Fruit fly (Drosophila melanogaster): ENCODE measurements around the gene CG16986.

Gene CG16986

dm6 chr3L:2582753-2583536 is 17.2 kb upstream of the CG16986 start:
- TF ChIP-seq Fer2 (tag; optimal IDR thresholded peaks at IDR 0.05) (no peak), gfzf (GFP tag; optimal IDR thresholded peaks at IDR 0.05) (no peak), CG6175 (GFP tag; IDR thresholded peaks at IDR 0.05) (no peak), CG6683 (GFP tag; optimal IDR thresholded peaks at IDR 0.05) (peak; percentile 11), CG8388 (GFP tag; optimal IDR thresholded peaks at IDR 0.05) (peak; percentile 83), CG15073 (GFP tag; optimal IDR thresholded peaks at IDR 0.05) (peak; percentile 2), Sin3A (optimal IDR thresholded peaks at IDR 0.05) (no peak), zfh1 (GFP tag; IDR thresholded peaks at IDR 0.05) (peak; percentile 93), CG15479 (GFP tag; optimal IDR thresholded peaks at IDR 0.05) (no peak), HHEX (GFP tag; optimal IDR thresholded peaks at IDR 0.05) (peak; percentile 83), CG18011 (GFP tag; optimal IDR thresholded peaks at IDR 0.05) (no peak), en (GFP tag; optimal IDR thresholded peaks at IDR 0.05) (peak; percentile 65), CG12299 (tag; optimal IDR thresholded peaks at IDR 0.05) (no peak), Poxn (GFP tag; IDR thresholded peaks at IDR 0.05) (no peak), CG17359 (tag; optimal IDR thresholded peaks at IDR 0.05) (peak; percentile 93), D19B (GFP tag; optimal IDR thresholded peaks at IDR 0.05) (no peak), stwl (tag; optimal IDR thresholded peaks at IDR 0.05) (peak; percentile 2), Side (GFP tag; optimal IDR thresholded peaks at IDR 0.05) (peak; percentile 70), CG17186 (GFP tag; optimal IDR thresholded peaks at IDR 0.05) (peak; percentile 60), CG2199 (GFP tag; IDR thresholded peaks at IDR 0.05) (peak; percentile 73; the same call in 2 of the 3 replicates), CG3847 (GFP tag; IDR thresholded peaks at IDR 0.05) (no peak), shn (GFP tag; optimal IDR thresholded peaks at IDR 0.05) (peak; percentile 70), gcm (GFP tag; optimal IDR thresholded peaks at IDR 0.05) (peak; percentile 78), sob (GFP tag; IDR thresholded peaks at IDR 0.05) (peak; percentile 76), sima (GFP tag; optimal IDR thresholded peaks at IDR 0.05) (peak; percentile 53), CG11247 (GFP tag; IDR thresholded peaks at IDR 0.05) (peak; percentile 75), MESR4 (GFP tag; optimal IDR thresholded peaks at IDR 0.05) (peak; percentile 14), grau (tag; optimal IDR thresholded peaks at IDR 0.05) (peak; percentile 75), zen2 (GFP tag; IDR thresholded peaks at IDR 0.05; ENCODE audit: partially characterized antibody) (no peak), wor (GFP tag; IDR thresholded peaks at IDR 0.05) (peak; percentile 76), cwo (GFP tag; optimal IDR thresholded peaks at IDR 0.05) (peak; percentile 52), Myb (GFP tag; optimal IDR thresholded peaks at IDR 0.05) (peak; percentile 25), BEAF-32 (GFP tag; optimal IDR thresholded peaks at IDR 0.05) (no peak), CG16813 (GFP tag; IDR thresholded peaks at IDR 0.05; ENCODE audit: partially characterized antibody) (no peak), fu2 (GFP tag; optimal IDR thresholded peaks at IDR 0.05) (peak; percentile 35), CG3995 (GFP tag; optimal IDR thresholded peaks at IDR 0.05) (no peak), gem (tag; optimal IDR thresholded peaks at IDR 0.05) (peak; percentile 90), CG10209 (GFP tag; optimal IDR thresholded peaks at IDR 0.05) (peak; percentile 58), zen (tag; optimal IDR thresholded peaks at IDR 0.05) (peak; percentile 65), nmo (GFP tag; optimal IDR thresholded peaks at IDR 0.05) (peak; percentile 86), maf-S (GFP tag; optimal IDR thresholded peaks at IDR 0.05) (peak; percentile 46), CG5953 (GFP tag; IDR thresholded peaks at IDR 0.05) (peak; percentile 90), PHDP (tag; optimal IDR thresholded peaks at IDR 0.05) (peak; percentile 83), onecut (GFP tag; IDR thresholded peaks at IDR 0.05) (peak; percentile 73), CG8359 (GFP tag; optimal IDR thresholded peaks at IDR 0.05; ENCODE audit: borderline replicate concordance) (no peak), dimm (GFP tag; IDR thresholded peaks at IDR 0.05) (peak; percentile 68), z (GFP tag; IDR thresholded peaks at IDR 0.05) (peak; percentile 50; the same call in 1 of the 3 replicates), NfI (GFP tag; optimal IDR thresholded peaks at IDR 0.05) (peak; percentile 76)

Data from whole organism, embryonic.